Fruit fly (Drosophila melanogaster): Measurements from ENCODE around the gene CG42371.
A peak's percentile ranks its signal among the peaks of the same experiment; 100 is the strongest.

Gene CG42371

DNA sequence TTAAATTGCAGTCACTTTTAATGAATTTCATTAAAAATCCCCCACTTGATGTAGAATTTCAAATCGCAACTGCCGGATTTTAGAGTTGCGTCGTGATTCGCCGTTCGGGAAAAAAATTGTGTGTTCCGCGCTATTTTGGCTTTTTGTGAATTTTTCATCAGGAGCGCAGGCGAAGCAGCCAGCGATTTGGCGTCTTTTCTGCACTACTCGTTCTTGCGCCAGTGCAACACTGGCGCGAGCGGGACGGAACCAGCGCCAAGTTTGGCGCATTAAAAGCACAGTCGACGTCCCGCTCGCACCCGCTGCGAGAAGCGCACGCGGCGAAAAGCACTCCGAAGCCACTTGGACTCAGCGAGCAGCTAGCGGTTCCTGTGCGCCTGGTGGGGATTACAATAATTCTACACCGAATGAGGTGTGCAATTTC is 23.7 kb downstream of the CG42371 start (continued):
- TF ChIP-seq az2 (GFP tag; optimal IDR thresholded peaks at IDR 0.05) (no peak), zen (tag; optimal IDR thresholded peaks at IDR 0.05) (no peak), CG8089 (GFP tag; optimal IDR thresholded peaks at IDR 0.05) (peak; percentile 39), CG5180 (GFP tag; optimal IDR thresholded peaks at IDR 0.05) (peak; percentile 56), CG10654 (GFP tag; optimal IDR thresholded peaks at IDR 0.05) (no peak), cas (GFP tag; IDR thresholded peaks at IDR 0.05) (no peak), sug (tag; optimal IDR thresholded peaks at IDR 0.05) (peak; percentile 82), CG10267 (tag; optimal IDR thresholded peaks at IDR 0.05) (no peak), cwo (GFP tag; optimal IDR thresholded peaks at IDR 0.05) (peak; percentile 57), CG15696 (tag; optimal IDR thresholded peaks at IDR 0.05) (no peak), kah (GFP tag; optimal IDR thresholded peaks at IDR 0.05) (peak; percentile 74), ems (GFP tag; optimal IDR thresholded peaks at IDR 0.05) (peak; percentile 37), CG34376 (GFP tag; optimal IDR thresholded peaks at IDR 0.05) (peak; percentile 84), h (optimal IDR thresholded peaks at IDR 0.05) (no peak), ERR (GFP tag; optimal IDR thresholded peaks at IDR 0.05) (peak; percentile 60), Atf6 (GFP tag; IDR thresholded peaks at IDR 0.05) (no peak), zfh1 (GFP tag; IDR thresholded peaks at IDR 0.05) (no peak), Usf (GFP tag; optimal IDR thresholded peaks at IDR 0.05) (no peak), croc (GFP tag; conservative IDR thresholded peaks at IDR 0.05) (no peak), ranshi (GFP tag; IDR thresholded peaks at IDR 0.05) (no peak), HmgD (GFP tag; optimal IDR thresholded peaks at IDR 0.05) (peak; percentile 67), CG15479 (GFP tag; optimal IDR thresholded peaks at IDR 0.05) (no peak), CG2889 (GFP tag; IDR thresholded peaks at IDR 0.05) (no peak), CG9727 (GFP tag; optimal IDR thresholded peaks at IDR 0.05) (peak; percentile 16), Poxn (GFP tag; IDR thresholded peaks at IDR 0.05) (no peak), pita (GFP tag; optimal IDR thresholded peaks at IDR 0.05) (no peak), run (tag; optimal IDR thresholded peaks at IDR 0.05) (no peak), unc-4 (GFP tag; IDR thresholded peaks at IDR 0.05; ENCODE audit: partially characterized antibody) (no peak), CG11456 (GFP tag; IDR thresholded peaks at IDR 0.05) (no peak), CG10431 (GFP tag; optimal IDR thresholded peaks at IDR 0.05) (peak; percentile 42), lab (GFP tag; optimal IDR thresholded peaks at IDR 0.05) (peak; percentile 76), Taf1 (GFP tag; IDR thresholded peaks at IDR 0.05) (no peak), tio (GFP tag; optimal IDR thresholded peaks at IDR 0.05) (no peak), lov (optimal IDR thresholded peaks at IDR 0.05) (no peak), lov (GFP tag; IDR thresholded peaks at IDR 0.05) (no peak), CG11560 (tag; IDR thresholded peaks at IDR 0.05) (no peak), CG14441 (GFP tag; IDR thresholded peaks at IDR 0.05) (no peak), sd (tag; optimal IDR thresholded peaks at IDR 0.05) (peak; percentile 92), B-H2 (GFP tag; optimal IDR thresholded peaks at IDR 0.05) (peak; percentile 78), HHEX (GFP tag; optimal IDR thresholded peaks at IDR 0.05) (peak; percentile 24), CG11695 (GFP tag; IDR thresholded peaks at IDR 0.05) (no peak), CoRest (tag; optimal IDR thresholded peaks at IDR 0.05) (peak; percentile 52), dmrt11E (tag; optimal IDR thresholded peaks at IDR 0.05) (no peak), kni (GFP tag; optimal IDR thresholded peaks at IDR 0.05) (peak; percentile 87), ewg (GFP tag; optimal IDR thresholded peaks at IDR 0.05) (peak; percentile 81), ap (GFP tag; IDR thresholded peaks at IDR 0.05) (no peak), slp2 (GFP tag; optimal IDR thresholded peaks at IDR 0.05) (no peak), wek (GFP tag; optimal IDR thresholded peaks at IDR 0.05) (peak; percentile 29), Lhr (GFP tag; optimal IDR thresholded peaks at IDR 0.05) (peak; percentile 100), CG5245 (GFP tag; optimal IDR thresholded peaks at IDR 0.05) (no peak), dati (GFP tag; IDR thresholded peaks at IDR 0.05) (no peak), schlank (tag; optimal IDR thresholded peaks at IDR 0.05) (peak; percentile 59)

Measured in whole organism, embryonic.